Fruit fly (Drosophila melanogaster): ENCODE results near the gene CG15385.

The CG15385 gene

dm6 chr2L:2209002-2209401, 3.4 kb downstream of the CG15385 start, which contains the start of gene CG33124:
CG33124 (minus strand) TSS chr2L:2209102.
- TF ChIP-seq Aef1 (GFP tag; IDR thresholded peaks at IDR 0.05) (no peak), CG2678 (tag; optimal IDR thresholded peaks at IDR 0.05) (peak; percentile 28), Dip3 (GFP tag; optimal IDR thresholded peaks at IDR 0.05) (no peak), CG15269 (tag; optimal IDR thresholded peaks at IDR 0.05) (no peak), Pdp1 (GFP tag; optimal IDR thresholded peaks at IDR 0.05) (no peak), Asciz (GFP tag; optimal IDR thresholded peaks at IDR 0.05) (no peak), Med (GFP tag) (peak; percentile 7), NC2α (GFP tag; optimal IDR thresholded peaks at IDR 0.05) (no peak), HLH4C (GFP tag; IDR thresholded peaks at IDR 0.05; ENCODE audit: partially characterized antibody) (no peak), wor (GFP tag; IDR thresholded peaks at IDR 0.05) (no peak), CG18011 (GFP tag; optimal IDR thresholded peaks at IDR 0.05) (no peak), chn (GFP tag; optimal IDR thresholded peaks at IDR 0.05) (no peak), CG13296 (GFP tag; optimal IDR thresholded peaks at IDR 0.05) (peak; percentile 3), Awh (GFP tag; IDR thresholded peaks at IDR 0.05) (no peak), NfI (GFP tag; optimal IDR thresholded peaks at IDR 0.05) (no peak), CG2129 (GFP tag; IDR thresholded peaks at IDR 0.05; ENCODE audit: partially characterized antibody) (no peak), crp (GFP tag; optimal IDR thresholded peaks at IDR 0.05) (no peak), CG12659 (GFP tag; optimal IDR thresholded peaks at IDR 0.05) (no peak)

DNA sequence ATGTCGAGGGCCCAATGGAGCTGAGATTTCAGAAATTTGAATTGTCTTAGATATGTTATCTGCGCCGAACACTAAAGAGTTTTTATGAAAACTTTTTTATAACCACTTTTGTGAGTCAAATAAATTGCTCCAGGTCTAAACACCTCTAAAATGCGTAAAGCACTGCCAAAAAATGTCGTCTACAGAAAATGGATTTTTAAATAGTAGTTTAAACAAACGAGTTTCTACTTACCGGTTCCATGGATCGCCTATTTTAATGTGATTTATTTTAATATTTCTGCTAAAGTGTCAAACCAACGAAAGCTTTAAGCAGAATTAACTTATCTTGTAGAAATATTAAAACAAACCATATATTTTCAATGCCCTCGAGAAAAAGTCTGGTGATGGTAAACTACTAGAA, 6.3 kb downstream of the CG15385 start, which contains the start of gene CG31668:
Gene CG31668, minus strand, starts transcription at position 101 of the 400 bp plus-strand sequence.
- TF ChIP-seq Doc2 (GFP tag; IDR thresholded peaks at IDR 0.05), result no peak
- no peak for TF ChIP-seq pho (GFP tag; optimal IDR thresholded peaks at IDR 0.05)
- no peak for TF ChIP-seq CG12104 (GFP tag; optimal IDR thresholded peaks at IDR 0.05)
- no peak for TF ChIP-seq Doc3 (GFP tag; IDR thresholded peaks at IDR 0.05; ENCODE audit: partially characterized antibody)
- peak; percentile 62 for TF ChIP-seq sens (GFP tag)

dm6 chr2L:2202853-2203717, 9.3 kb downstream of the CG15385 start:
- no peak for TF ChIP-seq CG9609 (GFP tag; optimal IDR thresholded peaks at IDR 0.05)
- no peak for TF ChIP-seq CG10431 (GFP tag; optimal IDR thresholded peaks at IDR 0.05)
- TF ChIP-seq wdn (GFP tag; IDR thresholded peaks at IDR 0.05), result no peak
- peak; percentile 56; the same call in 2 of the 3 replicates for TF ChIP-seq Aef1 (GFP tag; IDR thresholded peaks at IDR 0.05)
- TF ChIP-seq Mad (GFP tag; optimal IDR thresholded peaks at IDR 0.05), result no peak
- no peak for TF ChIP-seq YL-1 (GFP tag; optimal IDR thresholded peaks at IDR 0.05)
- peak; percentile 32; the same call in 1 of the 3 replicates for TF ChIP-seq CG34224 (GFP tag; IDR thresholded peaks at IDR 0.05; ENCODE audit: partially characterized antibody)
- no peak for TF ChIP-seq Antp (GFP tag; optimal IDR thresholded peaks at IDR 0.05)
- TF ChIP-seq CG10565 (GFP tag; optimal IDR thresholded peaks at IDR 0.05), result no peak
- no peak for TF ChIP-seq Dfd (GFP tag; optimal IDR thresholded peaks at IDR 0.05)
- TF ChIP-seq CG8290 (GFP tag; optimal IDR thresholded peaks at IDR 0.05), result no peak
- peak in 1 of 2 experiments; percentile 55 for TF ChIP-seq CG8290 (tag; optimal IDR thresholded peaks at IDR 0.05)
- TF ChIP-seq ATbp (GFP tag; optimal IDR thresholded peaks at IDR 0.05), result no peak
- no peak for TF ChIP-seq eve (GFP tag; optimal IDR thresholded peaks at IDR 0.05)
- no peak for TF ChIP-seq Ada2b (GFP tag; IDR thresholded peaks at IDR 0.05)
- no peak for TF ChIP-seq Bteb2 (GFP tag; optimal IDR thresholded peaks at IDR 0.05)
- TF ChIP-seq prd (optimal IDR thresholded peaks at IDR 0.05), result no peak
- no peak for TF ChIP-seq prd (GFP tag; IDR thresholded peaks at IDR 0.05)
- TF ChIP-seq CG8359 (GFP tag; optimal IDR thresholded peaks at IDR 0.05; ENCODE audit: borderline replicate concordance), result no peak
- no peak for TF ChIP-seq disco-r (GFP tag; optimal IDR thresholded peaks at IDR 0.05)
- TF ChIP-seq CG14965 (GFP tag; optimal IDR thresholded peaks at IDR 0.05; ENCODE audit: borderline replicate concordance), result no peak
- TF ChIP-seq CG6854 (GFP tag; optimal IDR thresholded peaks at IDR 0.05), result no peak
- TF ChIP-seq CG15011 (GFP tag; optimal IDR thresholded peaks at IDR 0.05), result no peak
- no peak for TF ChIP-seq nerfin-1 (tag; optimal IDR thresholded peaks at IDR 0.05)
- TF ChIP-seq esg (GFP tag; conservative IDR thresholded peaks at IDR 0.05), result no peak
